Worm (Caenorhabditis elegans) whole organism, mixed stage, embryonic: ENCODE measurements around the gene Y48C3A.5.

Source experiments
- M03D4.4 ChIP-seq: sonication (generic microtip); optimal IDR thresholded peaks from 2 replicates; lab custom pipeline; 2017; ENCODE audit warnings: mild to moderate bottlenecking, missing genetic modification characterization, missing compliant biosample characterization
- bed-3 ChIP-seq: fragments of 200-800 bp; sonication (Bioruptor generic); optimal IDR thresholded peaks from 3 replicates; lab custom pipeline; 2018; ENCODE audit warnings: mild to moderate bottlenecking, missing genetic modification characterization, moderate library complexity, missing compliant biosample characterization
- blmp-1 ChIP-seq: fragments of 150-350 bp; optimal IDR thresholded peaks from 2 replicates; lab custom pipeline; 2014; ENCODE audit warnings: missing biosample characterization, missing genetic modification characterization
- ceh-43 ChIP-seq: fragments of 200-800 bp; sonication (Bioruptor generic); optimal IDR thresholded peaks from 2 replicates; lab custom pipeline; 2018; ENCODE audit warnings: mild to moderate bottlenecking, missing genetic modification characterization, moderate library complexity, missing compliant biosample characterization
- ceh-83 ChIP-seq: fragments of 200-800 bp; sonication (Bioruptor generic); optimal IDR thresholded peaks from 2 replicates; lab custom pipeline; 2018; ENCODE audit warnings: mild to moderate bottlenecking, missing genetic modification characterization, missing compliant biosample characterization
- ces-1 ChIP-seq: fragments of 150-350 bp; optimal IDR thresholded peaks from 2 replicates; lab custom pipeline; 2014; ENCODE audit warnings: missing biosample characterization, missing genetic modification reagents, missing genetic modification characterization
- drap-1 ChIP-seq: fragments of 200-800 bp; sonication (Bioruptor generic); optimal IDR thresholded peaks from 3 replicates; lab custom pipeline; 2018; ENCODE audit warnings: mild to moderate bottlenecking, missing genetic modification characterization, missing compliant biosample characterization
- elt-1 ChIP-seq: sonication (generic microtip); optimal IDR thresholded peaks from 2 replicates; lab custom pipeline; 2017; ENCODE audit warnings: missing genetic modification characterization, mild to moderate bottlenecking, missing compliant biosample characterization, antibody characterized with exemption, moderate library complexity, borderline replicate concordance; ENCODE audit not compliant: insufficient read depth
- elt-3 ChIP-seq: fragments of 150-350 bp; optimal IDR thresholded peaks from 2 replicates; lab custom pipeline; 2014; ENCODE audit warnings: missing biosample characterization, missing genetic modification characterization
- flh-1 ChIP-seq: fragments of 200-800 bp; sonication (Bioruptor generic); optimal IDR thresholded peaks from 2 replicates; lab custom pipeline; 2018; ENCODE audit warnings: mild to moderate bottlenecking, missing genetic modification characterization, moderate library complexity, missing compliant biosample characterization
- ham-2 ChIP-seq: fragments of 200-800 bp; sonication (Bioruptor generic); optimal IDR thresholded peaks from 2 replicates; lab custom pipeline; 2018; ENCODE audit warnings: mild to moderate bottlenecking, missing genetic modification characterization, missing compliant biosample characterization
- lin-13 ChIP-seq: fragments of 150-350 bp; optimal IDR thresholded peaks from 2 replicates; lab custom pipeline; 2014; ENCODE audit warnings: missing biosample characterization, missing genetic modification characterization
- lin-32 ChIP-seq: fragments of 200-800 bp; sonication (Bioruptor generic); optimal IDR thresholded peaks from 2 replicates; lab custom pipeline; 2018; ENCODE audit warnings: mild to moderate bottlenecking, missing genetic modification characterization, missing compliant biosample characterization
- lsy-2 ChIP-seq: fragments of 150-350 bp; optimal IDR thresholded peaks from 2 replicates; lab custom pipeline; 2014; ENCODE audit warnings: missing biosample characterization, missing genetic modification characterization
- mab-5 ChIP-seq: fragments of 150-350 bp; optimal IDR thresholded peaks from 2 replicates; lab custom pipeline; 2014; ENCODE audit warnings: missing biosample characterization, missing genetic modification characterization
- mep-1 ChIP-seq: fragments of 150-350 bp; optimal IDR thresholded peaks from 2 replicates; lab custom pipeline; 2017; ENCODE audit warnings: missing biosample characterization, missing genetic modification reagents, missing genetic modification characterization, inconsistent platforms
- mls-2 ChIP-seq: sonication (generic microtip); optimal IDR thresholded peaks from 2 replicates; lab custom pipeline; 2016; ENCODE audit warnings: mild to moderate bottlenecking, missing genetic modification characterization, moderate library complexity, missing compliant biosample characterization
- nhr-12 ChIP-seq: fragments of 150-350 bp; optimal IDR thresholded peaks from 2 replicates; lab custom pipeline; 2014; ENCODE audit warnings: missing biosample characterization, missing genetic modification characterization
- nhr-2 ChIP-seq: fragments of 150-350 bp; optimal IDR thresholded peaks from 2 replicates; lab custom pipeline; 2014; ENCODE audit warnings: missing biosample characterization, missing genetic modification characterization
- nhr-237 ChIP-seq: fragments of 150-350 bp; optimal IDR thresholded peaks from 2 replicates; lab custom pipeline; 2014; ENCODE audit warnings: missing biosample characterization, missing genetic modification characterization
- nhr-28 ChIP-seq: fragments of 150-350 bp; optimal IDR thresholded peaks from 2 replicates; lab custom pipeline; 2014; ENCODE audit warnings: missing biosample characterization, missing genetic modification characterization
- sem-2 ChIP-seq: fragments of 200-800 bp; sonication (Bioruptor generic); optimal IDR thresholded peaks from 2 replicates; lab custom pipeline; 2018; ENCODE audit warnings: mild to moderate bottlenecking, missing genetic modification characterization, missing compliant biosample characterization
- snpc-4 ChIP-seq: fragments of 150-350 bp; optimal IDR thresholded peaks from 2 replicates; lab custom pipeline; 2014; ENCODE audit warnings: missing biosample characterization, missing genetic modification characterization
- sptf-1 ChIP-seq: sonication (generic microtip); optimal IDR thresholded peaks from 2 replicates; lab custom pipeline; 2017; ENCODE audit warnings: mild to moderate bottlenecking, missing genetic modification characterization, moderate library complexity, missing compliant biosample characterization
- tbx-8 ChIP-seq: fragments of 200-800 bp; sonication (Bioruptor generic); optimal IDR thresholded peaks from 2 replicates; lab custom pipeline; 2018; ENCODE audit warnings: mild to moderate bottlenecking, missing genetic modification characterization, moderate library complexity, missing compliant biosample characterization
- unc-120 ChIP-seq: sonication (generic microtip); optimal IDR thresholded peaks from 2 replicates; lab custom pipeline; 2017; ENCODE audit warnings: missing genetic modification characterization, missing compliant biosample characterization; ENCODE audit not compliant: poor library complexity, severe bottlenecking
- unc-39 ChIP-seq: fragments of 150-350 bp; optimal IDR thresholded peaks from 2 replicates; lab custom pipeline; 2014; ENCODE audit warnings: missing biosample characterization, missing genetic modification characterization
- unc-62 ChIP-seq: fragments of 150-350 bp; optimal IDR thresholded peaks from 2 replicates; lab custom pipeline; 2014; ENCODE audit warnings: missing biosample characterization, missing genetic modification reagents, missing genetic modification characterization
- zip-8 ChIP-seq: fragments of 150-350 bp; optimal IDR thresholded peaks from 2 replicates; lab custom pipeline; 2014; ENCODE audit warnings: missing biosample characterization, missing genetic modification characterization
- ztf-11 ChIP-seq: fragments of 150-350 bp; optimal IDR thresholded peaks from 2 replicates; lab custom pipeline; 2014; ENCODE audit warnings: missing biosample characterization, missing genetic modification characterization

The Y48C3A.5 gene

DNA sequence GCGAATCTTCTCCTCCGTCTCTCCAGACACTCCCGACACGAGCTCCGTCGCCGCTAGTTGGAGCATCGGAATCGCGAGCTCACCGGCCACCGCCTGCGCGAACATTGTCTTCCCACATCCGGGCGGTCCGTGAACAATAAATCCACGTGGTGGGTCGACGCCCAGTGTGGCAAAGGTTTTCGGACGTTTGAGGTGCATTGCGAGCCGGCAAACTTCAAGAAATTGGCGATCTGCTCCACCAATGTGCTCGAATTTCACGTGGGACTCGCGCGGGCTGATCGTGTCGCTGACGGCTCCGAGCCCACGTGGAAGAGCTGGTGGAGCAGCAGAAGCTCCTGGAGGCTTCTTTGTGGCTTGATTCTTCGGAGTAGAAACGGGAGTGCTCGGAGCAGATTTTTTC lies 45.8 kb downstream of the Y48C3A.5 start:
- TF ChIP-seq snpc-4 (tag; lab: Kevin White, UChicago): no peak
- TF ChIP-seq unc-39 (tag; lab: Kevin White, UChicago): no peak
- TF ChIP-seq mab-5 (tag; lab: Kevin White, UChicago): no peak
- TF ChIP-seq unc-62 (GFP tag; lab: Kevin White, UChicago): no peak
- TF ChIP-seq ham-2: no peak
- no peak for TF ChIP-seq lin-13 (tag; lab: Kevin White, UChicago)
- TF ChIP-seq elt-3 (tag; lab: Kevin White, UChicago): no peak

DNA sequence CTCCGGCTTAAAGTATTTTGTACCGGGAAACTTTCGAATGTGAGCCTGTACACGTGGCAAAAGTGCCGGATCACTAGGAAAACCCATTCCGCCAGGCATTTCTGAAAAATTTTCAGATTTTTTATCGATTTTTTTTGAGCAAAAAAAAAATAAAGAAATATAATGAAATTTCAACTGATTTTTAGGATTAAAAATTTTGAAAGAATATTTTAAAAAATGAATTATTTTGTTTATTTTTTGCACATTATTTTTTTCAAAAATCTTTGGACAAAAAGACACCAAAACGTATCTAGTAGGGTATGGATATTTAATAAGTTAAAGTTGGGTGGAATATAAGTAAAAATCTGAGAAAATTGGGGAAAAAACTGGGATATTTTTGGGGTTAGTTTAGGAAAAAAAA lies 49.9 kb downstream of the Y48C3A.5 start, which contains the start of gene mac-1:
Gene mac-1, minus strand, starts transcription at position 101 of the 400 bp plus-strand sequence.
- no peak for TF ChIP-seq zip-8
- no peak for TF ChIP-seq ces-1 (GFP tag; lab: Kevin White, UChicago)
- no peak for TF ChIP-seq nhr-28 (tag; lab: Kevin White, UChicago)
- TF ChIP-seq unc-39 (tag; lab: Kevin White, UChicago): no peak
- TF ChIP-seq nhr-237 (tag; lab: Kevin White, UChicago): no peak
- no peak for TF ChIP-seq elt-1 (tag; lab: Kevin White, UChicago)
- TF ChIP-seq ztf-11 (tag; lab: Kevin White, UChicago): no peak
- no peak for TF ChIP-seq lin-13 (tag; lab: Kevin White, UChicago)
- no peak for TF ChIP-seq flh-1 (GFP tag; lab: Kevin White, UChicago)
- no peak for TF ChIP-seq tbx-8 (GFP tag; lab: Kevin White, UChicago)
- no peak for TF ChIP-seq nhr-2 (tag; lab: Kevin White, UChicago)
- no peak for TF ChIP-seq lsy-2
- no peak for TF ChIP-seq sptf-1
- TF ChIP-seq nhr-12 (tag; lab: Kevin White, UChicago): no peak
- no peak for TF ChIP-seq drap-1 (GFP tag; lab: Kevin White, UChicago)

DNA sequence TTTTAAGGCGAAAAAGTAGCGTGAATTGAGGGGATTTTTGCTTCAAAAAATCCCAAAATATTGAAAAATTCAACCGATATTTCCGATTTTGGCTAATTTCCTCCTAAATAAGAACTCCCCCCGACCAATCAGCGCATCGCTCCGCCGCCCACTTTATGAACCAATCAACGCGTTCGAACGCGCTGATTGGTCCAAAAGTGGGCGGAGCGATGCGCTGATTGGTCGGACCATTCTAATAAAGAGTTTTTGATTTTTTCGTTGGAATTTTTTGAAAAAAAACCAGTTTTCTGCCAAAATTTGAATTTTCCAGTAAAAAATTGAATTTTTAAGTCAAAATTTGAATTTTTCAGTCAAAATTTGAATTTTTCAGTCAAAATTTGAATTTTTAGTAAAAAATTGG lies 50.4 kb downstream of the Y48C3A.5 start:
- TF ChIP-seq sem-2 (GFP tag; lab: Kevin White, UChicago) (no peak), sptf-1 (no peak), nhr-28 (tag; lab: Kevin White, UChicago) (no peak), M03D4.4 (tag; lab: Kevin White, UChicago) (no peak), elt-3 (tag; lab: Kevin White, UChicago) (no peak), nhr-12 (tag; lab: Kevin White, UChicago) (no peak), mls-2 (no peak), lin-32 (GFP tag; lab: Kevin White, UChicago) (no peak), elt-1 (tag; lab: Kevin White, UChicago) (no peak), lin-13 (tag; lab: Kevin White, UChicago) (no peak), unc-39 (tag; lab: Kevin White, UChicago) (no peak), lsy-2 (no peak), tbx-8 (GFP tag; lab: Kevin White, UChicago) (no peak), ceh-43 (GFP tag; lab: Kevin White, UChicago) (no peak), unc-120 (no peak), blmp-1 (no peak)

DNA sequence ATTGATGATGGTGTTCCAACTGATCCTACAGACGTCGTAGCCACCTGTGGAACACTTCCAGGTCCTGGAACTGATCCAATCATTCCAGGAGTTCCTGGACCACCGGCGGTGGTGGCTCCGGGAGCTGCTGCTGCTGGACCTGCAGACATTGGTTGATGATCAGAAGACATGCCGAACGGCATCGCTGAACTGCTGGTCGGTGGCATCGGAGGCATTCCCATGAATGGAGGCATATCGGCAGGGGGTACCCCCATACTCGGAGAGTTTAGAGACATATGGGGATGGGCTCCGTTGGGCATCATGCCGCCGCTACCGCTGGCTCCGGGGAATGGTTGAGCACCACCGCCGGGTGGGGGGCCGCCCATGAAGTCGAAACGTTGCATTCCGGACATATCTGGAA lies 54.4 kb downstream of the Y48C3A.5 start:
- TF ChIP-seq elt-3 (tag; lab: Kevin White, UChicago) (no peak), ceh-83 (peak; percentile 39)

DNA sequence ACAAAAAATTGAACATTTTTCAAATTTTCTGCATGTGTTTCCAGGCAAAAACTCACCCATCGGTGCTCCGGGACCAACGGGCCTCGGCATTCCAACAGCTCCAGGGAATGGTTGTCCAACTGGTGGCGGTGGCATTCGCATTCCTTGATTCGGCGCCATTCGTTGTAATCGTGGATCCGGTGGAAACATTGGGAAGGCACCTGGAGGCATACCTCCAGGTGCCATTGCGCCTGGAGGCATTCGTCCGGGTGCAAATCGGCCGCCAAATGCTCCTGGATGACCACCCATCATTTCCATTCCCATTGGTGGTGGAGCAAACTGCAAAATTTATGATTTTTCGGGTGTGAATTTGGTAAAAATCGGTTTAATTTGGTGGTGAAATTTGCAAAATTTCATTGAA lies 55.6 kb downstream of the Y48C3A.5 start:
- TF ChIP-seq mep-1 (tag; lab: Kevin White, UChicago) (no peak), zip-8 (no peak), mls-2 (no peak), blmp-1 (no peak), bed-3 (GFP tag; lab: Kevin White, UChicago) (no peak), flh-1 (GFP tag; lab: Kevin White, UChicago) (no peak), elt-1 (tag; lab: Kevin White, UChicago) (no peak), nhr-12 (tag; lab: Kevin White, UChicago) (no peak), ceh-83 (no peak), elt-3 (tag; lab: Kevin White, UChicago) (no peak)

DNA sequence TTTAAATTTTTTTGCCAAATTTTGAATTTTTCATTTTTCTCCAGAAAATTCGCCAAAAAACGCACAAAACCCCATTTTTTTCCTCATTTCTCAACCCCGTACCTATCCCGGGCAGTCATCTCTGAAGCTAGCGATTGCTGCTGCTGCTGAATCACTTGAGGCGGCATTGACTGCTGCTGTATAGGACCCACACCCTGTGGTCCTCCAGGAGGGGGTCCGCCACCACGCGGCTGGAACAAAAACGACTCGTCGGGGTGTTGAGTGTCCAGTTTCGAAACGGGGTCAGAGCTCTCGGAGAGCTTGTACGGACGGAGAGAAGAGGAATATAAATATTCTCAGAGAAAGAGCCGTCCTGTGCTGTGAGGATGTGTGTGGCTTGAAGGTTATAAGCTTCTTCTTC lies 59.5 kb downstream of the Y48C3A.5 start, which contains the start of gene sam-10:
Gene sam-10, minus strand, starts transcription at position 167 of the 400 bp plus-strand sequence.
- TF ChIP-seq nhr-237 (tag; lab: Kevin White, UChicago) (no peak), ham-2 (no peak), zip-8 (no peak), ces-1 (GFP tag; lab: Kevin White, UChicago) (no peak), mab-5 (tag; lab: Kevin White, UChicago) (no peak), ztf-11 (tag; lab: Kevin White, UChicago) (no peak)
